Worm (Caenorhabditis elegans): ENCODE results near the gene C28A5.1.

DNA sequence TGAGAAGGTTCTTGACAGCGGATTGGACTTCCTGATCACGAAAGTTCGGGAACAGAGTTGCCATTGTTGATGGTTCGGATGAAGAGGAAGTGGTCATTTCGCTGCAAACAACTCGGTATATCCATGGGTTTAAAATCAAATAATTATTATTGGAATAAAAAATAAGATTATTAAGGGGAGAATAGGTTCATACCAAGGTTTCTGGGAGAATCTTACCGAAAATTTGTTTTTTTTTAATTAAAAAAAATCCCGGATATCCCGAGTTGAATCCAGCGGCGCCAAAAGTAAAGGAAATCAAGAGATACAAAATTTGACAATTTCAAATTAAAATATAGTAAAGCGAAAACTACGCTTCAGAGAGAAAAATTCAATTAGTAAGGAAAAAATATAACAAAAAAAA lies 16.2 kb downstream of the C28A5.1 start, which contains the start of the genes R07E5.19 and pdcd-2:
- TF ChIP-seq him-1 (tag; optimal IDR thresholded peaks at IDR 0.05) (no peak), dao-5 (tag; optimal IDR thresholded peaks at IDR 0.05) (no peak), W03F9.2 (tag; optimal IDR thresholded peaks at IDR 0.05) (no peak)

Data from whole organism, L4/young adult.